Worm (Caenorhabditis elegans): ENCODE measurements around the gene pgm-1.
A peak's percentile ranks its signal among the peaks of the same experiment; 100 is the strongest.

The pgm-1 gene

ce11 chrII:4863357-4863756 lies 25.9 kb upstream of the pgm-1 start, which contains the start of the genes mpst-4 and F11G11.14:
Gene mpst-4, minus strand, starts transcription at chrII:4863457.
Gene F11G11.14, plus strand, starts transcription at chrII:4863681.
- TF ChIP-seq unc-42 (tag; optimal IDR thresholded peaks at IDR 0.05) (no peak), pax-1 (tag; optimal IDR thresholded peaks at IDR 0.05) (no peak), hlh-30 (tag; optimal IDR thresholded peaks at IDR 0.05; ENCODE audit: insufficient read depth) (no peak)

ce11 chrII:4866045-4866444 lies 23.2 kb upstream of the pgm-1 start:
- TF ChIP-seq lin-11 (tag; optimal IDR thresholded peaks at IDR 0.05): no peak
- no peak for TF ChIP-seq nhr-11 (tag; optimal IDR thresholded peaks at IDR 0.05)
- TF ChIP-seq sox-2 (GFP tag; IDR thresholded peaks at IDR 0.05): no peak
- no peak for TF ChIP-seq ets-4 (tag; optimal IDR thresholded peaks at IDR 0.05)
- TF ChIP-seq ceh-24 (tag; optimal IDR thresholded peaks at IDR 0.05): no peak
- no peak for TF ChIP-seq che-1 (tag; optimal IDR thresholded peaks at IDR 0.05)
- TF ChIP-seq fkh-10 (GFP tag; optimal IDR thresholded peaks at IDR 0.05): no peak
- no peak for TF ChIP-seq Y22D7AL.16 (tag; optimal IDR thresholded peaks at IDR 0.05)
- no peak for TF ChIP-seq ceh-9 (tag; optimal IDR thresholded peaks at IDR 0.05)
- TF ChIP-seq ama-1 (optimal IDR thresholded peaks at IDR 0.05): no peak
- no peak for TF ChIP-seq tbx-2 (tag; optimal IDR thresholded peaks at IDR 0.05)
- no peak for TF ChIP-seq ceh-30 (tag; optimal IDR thresholded peaks at IDR 0.05)
- no peak for TF ChIP-seq pqm-1 (tag; optimal IDR thresholded peaks at IDR 0.05)

ce11 chrII:4867476-4867875 lies 21.8 kb upstream of the pgm-1 start, which contains the start of gene col-17:
Gene col-17, minus strand, starts transcription at chrII:4867576.
- TF ChIP-seq nhr-11 (tag; optimal IDR thresholded peaks at IDR 0.05): no peak
- TF ChIP-seq sox-4 (tag; optimal IDR thresholded peaks at IDR 0.05): no peak
- TF ChIP-seq unc-3 (GFP tag; conservative IDR thresholded peaks at IDR 0.05): no peak
- no peak for TF ChIP-seq unc-3 (tag; optimal IDR thresholded peaks at IDR 0.05)
- no peak for TF ChIP-seq eyg-1 (tag; optimal IDR thresholded peaks at IDR 0.05)
- no peak for TF ChIP-seq zip-5 (tag; optimal IDR thresholded peaks at IDR 0.05)
- TF ChIP-seq C08G9.2 (tag; optimal IDR thresholded peaks at IDR 0.05): no peak
- no peak for TF ChIP-seq elt-4 (tag; optimal IDR thresholded peaks at IDR 0.05)
- TF ChIP-seq mec-3 (tag; optimal IDR thresholded peaks at IDR 0.05; ENCODE audit: borderline replicate concordance): no peak
- no peak for TF ChIP-seq unc-55 (GFP tag; optimal IDR thresholded peaks at IDR 0.05)

ce11 chrII:4869793-4870343 lies 19.4 kb upstream of the pgm-1 start:
- TF ChIP-seq ceh-14 (tag; optimal IDR thresholded peaks at IDR 0.05): no peak
- TF ChIP-seq ceh-31 (tag; optimal IDR thresholded peaks at IDR 0.05): peak; percentile 18
- peak; percentile 9 for TF ChIP-seq hlh-6 (tag; optimal IDR thresholded peaks at IDR 0.05)
- TF ChIP-seq elt-4 (tag; optimal IDR thresholded peaks at IDR 0.05): peak; percentile 86

ce11 chrII:4870691-4871090 lies 18.5 kb upstream of the pgm-1 start, which contains the start of gene col-20:
Gene col-20, minus strand, starts transcription at chrII:4870791.
- TF ChIP-seq Y22D7AL.16 (tag; optimal IDR thresholded peaks at IDR 0.05) (no peak), nhr-11 (tag; optimal IDR thresholded peaks at IDR 0.05) (no peak), C38D4.7 (GFP tag; optimal IDR thresholded peaks at IDR 0.05) (no peak)

ce11 chrII:4871834-4872233 lies 17.4 kb upstream of the pgm-1 start:
- no peak for TF ChIP-seq pha-4 (tag; optimal IDR thresholded peaks at IDR 0.05)

- TF ChIP-seq ceh-6 (GFP tag; optimal IDR thresholded peaks at IDR 0.05) (no peak), T23F11.4 (GFP tag; optimal IDR thresholded peaks at IDR 0.05) (no peak), odd-2 (tag; optimal IDR thresholded peaks at IDR 0.05) (no peak), sdc-2 (tag; optimal IDR thresholded peaks at IDR 0.05) (no peak), hlh-15 (tag; optimal IDR thresholded peaks at IDR 0.05) (no peak), unc-3 (GFP tag; conservative IDR thresholded peaks at IDR 0.05) (no peak), unc-3 (tag; optimal IDR thresholded peaks at IDR 0.05) (no peak), fax-1 (tag; optimal IDR thresholded peaks at IDR 0.05) (no peak), pat-9 (tag; optimal IDR thresholded peaks at IDR 0.05) (no peak), madf-2 (tag; optimal IDR thresholded peaks at IDR 0.05) (no peak), tbx-7 (tag; optimal IDR thresholded peaks at IDR 0.05) (no peak)
These were observed 16.2 kb upstream of the pgm-1 start, which contains the start of gene col-73 for ce11 chrII:4873029-4873428. Gene col-73, minus strand, starts transcription at chrII:4873129.

All from whole organism, late embryonic.